Fruit fly (Drosophila melanogaster): ENCODE results near the gene AdamTS-B.

Gene AdamTS-B

DNA sequence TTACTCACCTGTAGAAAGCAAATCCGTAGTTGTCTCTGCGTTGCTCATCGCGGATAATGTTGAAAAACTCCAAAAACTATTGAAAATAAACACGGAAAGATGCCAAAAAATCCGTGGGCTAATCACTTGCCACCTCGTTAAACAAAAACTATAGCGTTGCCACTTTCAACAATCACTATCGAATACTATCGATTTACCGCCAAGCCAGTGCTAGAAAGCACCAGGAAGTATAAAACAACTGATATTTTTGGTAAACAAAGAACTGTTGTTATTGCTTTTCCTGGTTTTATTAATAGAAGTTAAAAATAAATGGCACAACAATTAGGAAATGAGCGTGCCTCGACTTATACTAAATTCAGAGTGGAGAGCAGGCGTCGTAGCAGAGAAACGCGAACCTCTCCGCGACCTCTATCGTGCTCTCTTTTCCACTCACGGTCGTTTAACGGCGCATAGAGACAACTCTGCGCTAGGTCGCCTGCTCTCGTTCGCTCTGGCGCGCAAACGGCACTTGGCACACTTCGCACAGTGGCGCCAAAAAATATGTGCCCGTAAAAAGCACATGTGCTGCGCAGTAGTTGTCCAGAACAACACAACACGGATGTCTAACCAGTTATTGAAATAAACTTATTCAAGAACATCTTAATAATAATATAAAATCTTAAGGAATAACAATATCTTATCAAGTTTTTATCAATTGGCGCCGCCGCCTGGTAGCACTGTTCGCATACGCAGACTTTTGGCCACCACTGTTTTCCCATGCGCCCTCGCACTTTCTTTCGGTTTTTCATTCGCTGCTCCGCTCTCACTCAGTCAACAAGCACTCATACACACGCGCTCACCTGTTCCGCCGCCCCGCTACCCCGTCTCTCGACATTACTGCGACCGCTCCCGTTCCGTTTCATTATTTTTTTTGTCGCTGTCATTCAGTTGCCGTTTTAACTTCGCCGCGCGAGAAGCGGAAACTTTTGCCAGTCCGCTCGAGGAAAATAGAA lies 56.8 kb downstream of the AdamTS-B start, which contains the start of the genes lin-52 and CG15771 (continued):
- TF ChIP-seq CG13775 (GFP tag; optimal IDR thresholded peaks at IDR 0.05) (peak; percentile 96), Side (GFP tag; optimal IDR thresholded peaks at IDR 0.05) (peak; percentile 35), btn (GFP tag; optimal IDR thresholded peaks at IDR 0.05) (peak; percentile 3), CG7963 (GFP tag; IDR thresholded peaks at IDR 0.05; ENCODE audit: partially characterized antibody) (peak; percentile 7; the same call in 1 of the 3 replicates), CG3838 (GFP tag; optimal IDR thresholded peaks at IDR 0.05) (peak; percentile 70), Hr51 (GFP tag; optimal IDR thresholded peaks at IDR 0.05) (peak; percentile 65 to 96), Pdp1 (GFP tag; optimal IDR thresholded peaks at IDR 0.05) (peak; percentile 63 to 86), CG1832 (GFP tag; optimal IDR thresholded peaks at IDR 0.05) (peak; percentile 85), knrl (GFP tag; IDR thresholded peaks at IDR 0.05; ENCODE audit: partially characterized antibody) (peak; percentile 64), D (optimal IDR thresholded peaks at IDR 0.05) (no peak), D (GFP tag; optimal IDR thresholded peaks at IDR 0.05) (peak; percentile 94), Atf6 (GFP tag; IDR thresholded peaks at IDR 0.05) (peak; percentile 97), CG12104 (GFP tag; optimal IDR thresholded peaks at IDR 0.05) (peak; percentile 92), CG10959 (GFP tag; IDR thresholded peaks at IDR 0.05) (peak; percentile 88), caup (GFP tag; optimal IDR thresholded peaks at IDR 0.05; ENCODE audit: severe bottlenecking) (peak; percentile 94), sisA (GFP tag; IDR thresholded peaks at IDR 0.05) (peak; percentile 97), Blimp-1 (GFP tag; optimal IDR thresholded peaks at IDR 0.05) (peak; percentile 90), CG9817 (tag; optimal IDR thresholded peaks at IDR 0.05) (peak; percentile 95), crc (GFP tag; optimal IDR thresholded peaks at IDR 0.05) (peak; percentile 51), CG2678 (tag; optimal IDR thresholded peaks at IDR 0.05) (peak; percentile 98), tgo (GFP tag; IDR thresholded peaks at IDR 0.05) (peak; percentile 96), CG11504 (tag; optimal IDR thresholded peaks at IDR 0.05) (peak; percentile 94), CG12071 (GFP tag; optimal IDR thresholded peaks at IDR 0.05) (peak; percentile 88), CG13296 (GFP tag; optimal IDR thresholded peaks at IDR 0.05) (peak; percentile 97), sima (GFP tag; optimal IDR thresholded peaks at IDR 0.05) (no peak), sc (optimal IDR thresholded peaks at IDR 0.05) (no peak), sc (GFP tag; optimal IDR thresholded peaks at IDR 0.05) (peak; percentile 87), CG4360 (GFP tag; IDR thresholded peaks at IDR 0.05) (peak; percentile 61; the same call in 1 of the 2 replicates), CG1603 (tag; optimal IDR thresholded peaks at IDR 0.05) (peak; percentile 85), CG17829 (tag; optimal IDR thresholded peaks at IDR 0.05) (peak; percentile 96), CG11456 (GFP tag; IDR thresholded peaks at IDR 0.05) (peak; percentile 93), klu (GFP tag; IDR thresholded peaks at IDR 0.05) (peak; percentile 98), wdn (GFP tag; IDR thresholded peaks at IDR 0.05) (peak; percentile 90), CG13424 (tag; optimal IDR thresholded peaks at IDR 0.05) (peak; percentile 96), chinmo (GFP tag; IDR thresholded peaks at IDR 0.05; ENCODE audit: partially characterized antibody) (peak; percentile 88; the same call in 2 of the 4 replicates), Bteb2 (GFP tag; optimal IDR thresholded peaks at IDR 0.05) (peak; percentile 40), ttk (GFP tag; IDR thresholded peaks at IDR 0.05) (peak; percentile 90), CG3281 (GFP tag; optimal IDR thresholded peaks at IDR 0.05) (peak; percentile 96), fd102C (GFP tag; optimal IDR thresholded peaks at IDR 0.05) (peak; percentile 54), Lhr (GFP tag; optimal IDR thresholded peaks at IDR 0.05) (peak; percentile 73), mld (GFP tag; IDR thresholded peaks at IDR 0.05; ENCODE audit: partially characterized antibody) (no peak), gsb (GFP tag; IDR thresholded peaks at IDR 0.05) (peak; percentile 92), CG32767 (GFP tag; IDR thresholded peaks at IDR 0.05) (peak; percentile 96), Fer3 (tag; optimal IDR thresholded peaks at IDR 0.05) (peak; percentile 93), pita (GFP tag; optimal IDR thresholded peaks at IDR 0.05) (no peak), CTCF (GFP tag; optimal IDR thresholded peaks at IDR 0.05) (peak; percentile 69), Xbp1 (GFP tag; optimal IDR thresholded peaks at IDR 0.05) (peak; percentile 94), gcm (GFP tag; optimal IDR thresholded peaks at IDR 0.05) (peak; percentile 95)
